Worm (Caenorhabditis elegans): ENCODE measurements around the gene Y51A2B.8.

- TF ChIP-seq ref-1 (GFP tag; conservative IDR thresholded peaks at IDR 0.05) (no peak), ztf-23 (GFP tag; IDR thresholded peaks at IDR 0.05) (no peak), T22C8.4 (GFP tag; IDR thresholded peaks at IDR 0.05) (no peak), flt-1 (GFP tag; IDR thresholded peaks at IDR 0.05) (no peak)
Observed at ce11 chrV:18424471-18424870, 45.6 kb downstream of the Y51A2B.8 start, which contains the start of gene ZK262.4.

Data from whole organism, midembryonic.